Worm (Caenorhabditis elegans): Measurements from ENCODE around the gene decr-1.2.

Gene decr-1.2

DNA sequence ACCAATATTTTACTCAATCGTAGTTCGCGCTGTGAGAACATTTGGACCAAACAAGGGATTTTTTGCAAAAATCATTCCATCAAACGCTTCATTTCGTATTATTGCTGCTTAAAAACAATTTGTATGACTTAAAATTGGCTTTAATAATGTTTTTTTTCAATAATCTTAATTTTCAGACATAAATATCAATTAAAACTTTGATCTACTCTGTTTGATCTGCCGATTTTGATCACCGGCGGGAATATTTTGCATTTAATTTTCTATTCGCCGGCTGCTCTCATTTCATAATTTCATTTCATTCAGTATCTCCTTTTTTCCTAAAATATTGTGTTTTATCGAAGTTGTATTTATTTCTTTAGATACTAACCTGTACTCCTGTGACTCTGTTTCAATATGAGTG, 29.8 kb downstream of the decr-1.2 start, which contains the start of gene puf-5 (continued):
- TF ChIP-seq unc-130 (GFP tag; optimal IDR thresholded peaks at IDR 0.05) (peak; percentile 29), lsl-1 (GFP tag; optimal IDR thresholded peaks at IDR 0.05) (peak; percentile 88), xnd-1 (tag; optimal IDR thresholded peaks at IDR 0.05) (peak; percentile 85), snpc-3.4 (tag; optimal IDR thresholded peaks at IDR 0.05) (peak; percentile 78), sdz-38 (tag; optimal IDR thresholded peaks at IDR 0.05) (no peak), tbx-9 (tag; optimal IDR thresholded peaks at IDR 0.05; ENCODE audit: borderline replicate concordance) (no peak), efl-1 (GFP tag; optimal IDR thresholded peaks at IDR 0.05) (peak; percentile 95), lir-1 (GFP tag; conservative IDR thresholded peaks at IDR 0.05) (no peak), sptf-2 (GFP tag; optimal IDR thresholded peaks at IDR 0.05) (no peak), Y95B8A.8 (GFP tag; IDR thresholded peaks at IDR 0.05) (0 out of 2 replicates have a peak, but pooled peaks have one; percentile 56), ceh-91 (GFP tag; IDR thresholded peaks at IDR 0.05) (peak; percentile 70), hmg-1.2 (GFP tag; IDR thresholded peaks at IDR 0.05) (no peak), Y56A3A.18 (GFP tag; IDR thresholded peaks at IDR 0.05) (no peak), F49E8.2 (tag; optimal IDR thresholded peaks at IDR 0.05; ENCODE audit: insufficient read depth) (peak; percentile 73), let-607 (tag; optimal IDR thresholded peaks at IDR 0.05) (no peak), dox-1 (GFP tag; IDR thresholded peaks at IDR 0.05) (0 out of 2 replicates have a peak, but pooled peaks have one; percentile 11), D2030.7 (GFP tag; IDR thresholded peaks at IDR 0.05) (peak; percentile 79), F33H1.4 (GFP tag; IDR thresholded peaks at IDR 0.05) (peak; percentile 67), snpc-1.1 (tag; optimal IDR thresholded peaks at IDR 0.05; ENCODE audit: insufficient read depth) (peak; percentile 78), nfyb-1 (GFP tag; IDR thresholded peaks at IDR 0.05) (no peak)

DNA sequence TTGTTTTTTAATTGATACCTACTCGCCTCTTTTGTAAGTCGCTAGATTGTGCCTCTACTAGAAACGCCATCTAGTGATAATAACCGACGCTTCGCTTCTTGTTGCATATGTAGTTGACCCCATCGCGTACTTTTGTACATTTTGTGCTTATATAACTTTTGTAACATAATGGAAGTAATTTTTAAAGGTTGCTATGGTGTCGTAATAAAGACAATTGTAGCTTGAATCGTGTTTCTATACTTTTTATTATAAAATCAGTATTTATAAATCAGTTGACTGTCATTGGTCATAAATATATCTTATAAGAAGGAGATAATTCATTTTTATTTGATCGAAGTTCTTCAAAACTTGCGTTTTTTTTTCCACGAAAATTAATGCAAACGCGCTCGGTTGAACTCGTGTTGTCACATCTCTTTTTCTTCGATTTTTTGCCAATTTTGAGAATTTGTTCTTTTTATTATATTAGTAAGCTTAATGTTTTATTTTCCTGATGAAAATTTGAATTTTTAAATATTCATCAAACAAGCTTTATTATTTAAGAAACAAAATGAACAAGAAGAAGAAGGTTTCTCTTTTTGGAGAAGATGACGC, 32.2 kb downstream of the decr-1.2 start, which contains the start of gene F54C9.9:
F54C9.9 (plus strand) TSS at position 541 of the 591 bp plus-strand sequence.
- TF ChIP-seq Y53F4B.3 (GFP tag; IDR thresholded peaks at IDR 0.05) = no peak
- no peak for TF ChIP-seq rec-8 (tag; optimal IDR thresholded peaks at IDR 0.05)
- TF ChIP-seq T07F8.4 (tag; optimal IDR thresholded peaks at IDR 0.05) = no peak
- TF ChIP-seq C06A6.2 (GFP tag; conservative IDR thresholded peaks at IDR 0.05) = no peak
- peak; percentile 52 for TF ChIP-seq mcd-1 (GFP tag; IDR thresholded peaks at IDR 0.05)
- TF ChIP-seq ztf-18 (tag; optimal IDR thresholded peaks at IDR 0.05) = no peak
- no peak for TF ChIP-seq somi-1 (GFP tag; optimal IDR thresholded peaks at IDR 0.05)
- TF ChIP-seq ZK185.1 (tag; optimal IDR thresholded peaks at IDR 0.05; ENCODE audit: poor library complexity, severe bottlenecking) = no peak
- TF ChIP-seq rcor-1 (GFP tag; IDR thresholded peaks at IDR 0.05) = peak; percentile 33; the same call in 1 of the 2 replicates
- TF ChIP-seq die-1 (tag; optimal IDR thresholded peaks at IDR 0.05) = peak; percentile 49
- TF ChIP-seq F57C9.4 (tag; optimal IDR thresholded peaks at IDR 0.05) = no peak
- TF ChIP-seq ets-4 (GFP tag; optimal IDR thresholded peaks at IDR 0.05) = no peak
- no peak for TF ChIP-seq aptf-3 (GFP tag; IDR thresholded peaks at IDR 0.05)
- no peak for TF ChIP-seq dpl-1 (GFP tag; optimal IDR thresholded peaks at IDR 0.05)
- TF ChIP-seq hrde-1 (tag; optimal IDR thresholded peaks at IDR 0.05; ENCODE audit: borderline replicate concordance) = peak; percentile 46
- no peak for TF ChIP-seq nhr-179 (tag; optimal IDR thresholded peaks at IDR 0.05)
- TF ChIP-seq lsy-27 (tag; optimal IDR thresholded peaks at IDR 0.05; ENCODE audit: borderline replicate concordance, insufficient read depth) = no peak
- no peak for TF ChIP-seq ceh-91 (GFP tag; IDR thresholded peaks at IDR 0.05)
- no peak for TF ChIP-seq nhr-80 (tag; optimal IDR thresholded peaks at IDR 0.05)
- no peak for TF ChIP-seq F22D6.2 (tag; optimal IDR thresholded peaks at IDR 0.05)
- no peak for TF ChIP-seq let-526 (GFP tag; IDR thresholded peaks at IDR 0.05)
- TF ChIP-seq nhr-90 (tag; optimal IDR thresholded peaks at IDR 0.05) = no peak
- no peak for TF ChIP-seq K11D2.4 (GFP tag; IDR thresholded peaks at IDR 0.05)
- TF ChIP-seq snpc-3.4 (tag; optimal IDR thresholded peaks at IDR 0.05) = no peak
- no peak for TF ChIP-seq gei-17 (GFP tag; optimal IDR thresholded peaks at IDR 0.05)
- no peak for TF ChIP-seq cebp-2 (GFP tag; IDR thresholded peaks at IDR 0.05)
- TF ChIP-seq hmg-1.2 (GFP tag; IDR thresholded peaks at IDR 0.05) = peak; percentile 32; the same call in 1 of the 2 replicates
- TF ChIP-seq let-607 (tag; optimal IDR thresholded peaks at IDR 0.05) = no peak
- no peak for TF ChIP-seq nhr-120 (GFP tag; IDR thresholded peaks at IDR 0.05)

All from whole organism, young adult.